Fruit fly (Drosophila melanogaster): ENCODE measurements around the gene CG11349.

Gene CG11349

dm6 chr3L:4508926-4509457, 36.1 kb downstream of the CG11349 start (continued):
- TF ChIP-seq CG16813 (GFP tag; IDR thresholded peaks at IDR 0.05; ENCODE audit: partially characterized antibody) (no peak), sna (GFP tag; IDR thresholded peaks at IDR 0.05; ENCODE audit: partially characterized antibody) (no peak), CG1792 (GFP tag; optimal IDR thresholded peaks at IDR 0.05) (no peak), mam (GFP tag; optimal IDR thresholded peaks at IDR 0.05) (no peak), Hr51 (GFP tag; optimal IDR thresholded peaks at IDR 0.05) (peak in 1 of 2 experiments; percentile 67), CG15269 (tag; optimal IDR thresholded peaks at IDR 0.05) (peak; percentile 61), Scr (GFP tag; IDR thresholded peaks at IDR 0.05; ENCODE audit: partially characterized antibody) (no peak), Dref (GFP tag; IDR thresholded peaks at IDR 0.05) (no peak), CG34224 (GFP tag; IDR thresholded peaks at IDR 0.05; ENCODE audit: partially characterized antibody) (no peak), pzg (GFP tag; optimal IDR thresholded peaks at IDR 0.05) (no peak), ken (GFP tag; IDR thresholded peaks at IDR 0.05) (no peak), PHDP (tag; optimal IDR thresholded peaks at IDR 0.05) (no peak), Oli (tag; optimal IDR thresholded peaks at IDR 0.05) (peak; percentile 34), so (GFP tag; IDR thresholded peaks at IDR 0.05) (no peak), CG17385 (GFP tag; optimal IDR thresholded peaks at IDR 0.05) (peak; percentile 18), nmo (GFP tag; optimal IDR thresholded peaks at IDR 0.05) (peak; percentile 39), CG14965 (GFP tag; optimal IDR thresholded peaks at IDR 0.05; ENCODE audit: borderline replicate concordance) (no peak), CoRest (tag; optimal IDR thresholded peaks at IDR 0.05) (peak; percentile 40), CG31224 (GFP tag; IDR thresholded peaks at IDR 0.05) (no peak), CG9727 (GFP tag; optimal IDR thresholded peaks at IDR 0.05) (no peak), Ptx1 (GFP tag; IDR thresholded peaks at IDR 0.05) (no peak), CG12299 (tag; optimal IDR thresholded peaks at IDR 0.05) (no peak), Side (GFP tag; optimal IDR thresholded peaks at IDR 0.05) (no peak), CG34376 (GFP tag; optimal IDR thresholded peaks at IDR 0.05) (no peak), gsb-n (tag; optimal IDR thresholded peaks at IDR 0.05) (no peak), grau (tag; optimal IDR thresholded peaks at IDR 0.05) (peak; percentile 60), Mes4 (GFP tag; optimal IDR thresholded peaks at IDR 0.05) (no peak), pfk (GFP tag; optimal IDR thresholded peaks at IDR 0.05) (no peak), HLHmδ (GFP tag; optimal IDR thresholded peaks at IDR 0.05) (no peak), sens (GFP tag) (peak; percentile 56), CG2712 (tag; optimal IDR thresholded peaks at IDR 0.05) (no peak), CkIIα-i1 (GFP tag; IDR thresholded peaks at IDR 0.05) (no peak), salm (tag; optimal IDR thresholded peaks at IDR 0.05) (no peak), CG13775 (GFP tag; optimal IDR thresholded peaks at IDR 0.05) (no peak), CG4404 (GFP tag; IDR thresholded peaks at IDR 0.05) (no peak), E2f2 (GFP tag; IDR thresholded peaks at IDR 0.05) (no peak), tio (GFP tag; optimal IDR thresholded peaks at IDR 0.05) (no peak), NK7.1 (GFP tag; optimal IDR thresholded peaks at IDR 0.05) (no peak), CG17359 (tag; optimal IDR thresholded peaks at IDR 0.05) (no peak), Gug (GFP tag; IDR thresholded peaks at IDR 0.05) (no peak), row (GFP tag; IDR thresholded peaks at IDR 0.05) (0 out of 3 replicates have a peak, but pooled peaks have one; percentile 32), unc-4 (GFP tag; IDR thresholded peaks at IDR 0.05; ENCODE audit: partially characterized antibody) (no peak), crc (GFP tag; optimal IDR thresholded peaks at IDR 0.05) (no peak), CG6791 (GFP tag; IDR thresholded peaks at IDR 0.05; ENCODE audit: partially characterized antibody) (no peak), CG13424 (tag; optimal IDR thresholded peaks at IDR 0.05) (peak; percentile 27), CG7839 (tag; optimal IDR thresholded peaks at IDR 0.05) (peak; percentile 22), ind (GFP tag; optimal IDR thresholded peaks at IDR 0.05) (no peak), Nf-YA (GFP tag; IDR thresholded peaks at IDR 0.05) (no peak), gsb (GFP tag; IDR thresholded peaks at IDR 0.05) (no peak), CG30403 (GFP tag; optimal IDR thresholded peaks at IDR 0.05) (no peak)
